Worm (Caenorhabditis elegans) whole organism, late embryonic: ENCODE measurements around the gene K08E7.6.
A peak's percentile ranks its signal among the peaks of the same experiment; 100 is the strongest.

Experiments
- C08G9.2 ChIP-seq: sonication (generic microtip); optimal IDR thresholded peaks from 2 replicates; lab custom pipeline; 2016; ENCODE audit warnings: mild to moderate bottlenecking, missing genetic modification characterization, moderate library complexity, missing compliant biosample characterization
- C38D4.7 ChIP-seq: fragments of 200-800 bp; sonication (Bioruptor generic); optimal IDR thresholded peaks from 2 replicates; lab custom pipeline; 2018; ENCODE audit warnings: mild to moderate bottlenecking, missing genetic modification characterization, moderate library complexity, missing compliant biosample characterization
- F13H6.1 ChIP-seq: sonication (generic microtip); optimal IDR thresholded peaks from 2 replicates; lab custom pipeline; 2016; ENCODE audit warnings: missing genetic modification characterization, missing compliant biosample characterization
- K02D7.2 ChIP-seq: sonication (generic microtip); optimal IDR thresholded peaks from 2 replicates; lab custom pipeline; 2017; ENCODE audit warnings: mild to moderate bottlenecking, missing genetic modification characterization, missing compliant biosample characterization
- K09A11.1 ChIP-seq: sonication (generic microtip); optimal IDR thresholded peaks from 2 replicates; lab custom pipeline; 2017; ENCODE audit warnings: antibody characterized with exemption, mild to moderate bottlenecking, missing genetic modification characterization, missing compliant biosample characterization; ENCODE audit not compliant: insufficient read depth
- T23F11.4 ChIP-seq: fragments of 200-800 bp; sonication (Bioruptor generic); optimal IDR thresholded peaks from 2 replicates; lab custom pipeline; 2018; ENCODE audit warnings: mild to moderate bottlenecking, missing genetic modification characterization, missing compliant biosample characterization
- Y22D7AL.16 ChIP-seq: sonication (generic microtip); optimal IDR thresholded peaks from 2 replicates; lab custom pipeline; 2016; ENCODE audit warnings: missing genetic modification characterization, missing compliant biosample characterization
- ahr-1 ChIP-seq: sonication (generic microtip); optimal IDR thresholded peaks from 2 replicates; lab custom pipeline; 2016; ENCODE audit warnings: missing genetic modification characterization, missing compliant biosample characterization
- ama-1 ChIP-seq: fragments of 150-350 bp; optimal IDR thresholded peaks from 2 replicates; lab custom pipeline; 2014
- ceh-14 ChIP-seq: sonication (generic microtip); optimal IDR thresholded peaks from 2 replicates; lab custom pipeline; 2016; ENCODE audit warnings: missing genotype, missing genetic modification characterization, missing compliant biosample characterization
- ceh-18 ChIP-seq: sonication (generic microtip); optimal IDR thresholded peaks from 2 replicates; lab custom pipeline; 2016; ENCODE audit warnings: missing genetic modification characterization, missing compliant biosample characterization
- ceh-22 ChIP-seq: sonication (generic microtip); optimal IDR thresholded peaks from 2 replicates; lab custom pipeline; 2017; ENCODE audit warnings: missing biosample characterization, missing genetic modification characterization
- ceh-24 ChIP-seq: sonication (generic microtip); optimal IDR thresholded peaks from 2 replicates; lab custom pipeline; 2016; ENCODE audit warnings: mild to moderate bottlenecking, missing genetic modification characterization, missing compliant biosample characterization
- ceh-30 ChIP-seq: fragments of 150-350 bp; optimal IDR thresholded peaks from 2 replicates; lab custom pipeline; 2014; ENCODE audit warnings: missing biosample characterization, missing genetic modification characterization
- ceh-31 ChIP-seq: sonication (generic microtip); optimal IDR thresholded peaks from 2 replicates; lab custom pipeline; 2016; ENCODE audit warnings: missing genetic modification characterization, missing compliant biosample characterization
- ceh-6 ChIP-seq: fragments of 200-800 bp; sonication (Bioruptor generic); optimal IDR thresholded peaks from 2 replicates; lab custom pipeline; 2018; ENCODE audit warnings: mild to moderate bottlenecking, missing genetic modification characterization, missing compliant biosample characterization
- ceh-9 ChIP-seq: sonication (generic microtip); optimal IDR thresholded peaks from 2 replicates; lab custom pipeline; 2016; ENCODE audit warnings: mild to moderate bottlenecking, missing genetic modification characterization, inconsistent platforms, missing compliant biosample characterization
- dve-1 ChIP-seq: sonication (generic microtip); optimal IDR thresholded peaks from 2 replicates; lab custom pipeline; 2017; ENCODE audit warnings: antibody characterized with exemption, mild to moderate bottlenecking, missing genetic modification characterization, missing compliant biosample characterization
- elt-2 ChIP-seq: sonication (generic microtip); optimal IDR thresholded peaks from 2 replicates; lab custom pipeline; 2016; ENCODE audit warnings: missing genetic modification reagents, missing genetic modification characterization, missing compliant biosample characterization
- ets-4 ChIP-seq: sonication (generic microtip); optimal IDR thresholded peaks from 2 replicates; lab custom pipeline; 2016; ENCODE audit warnings: missing genetic modification characterization, missing compliant biosample characterization
- eyg-1 ChIP-seq: sonication (generic microtip); optimal IDR thresholded peaks from 2 replicates; lab custom pipeline; 2016; ENCODE audit warnings: missing genotype, missing genetic modification characterization, missing compliant biosample characterization
- fax-1 ChIP-seq: sonication (generic microtip); optimal IDR thresholded peaks from 2 replicates; lab custom pipeline; 2016; ENCODE audit warnings: missing genotype, missing genetic modification characterization, missing compliant biosample characterization
- fkh-6 ChIP-seq: sonication (generic microtip); optimal IDR thresholded peaks from 2 replicates; lab custom pipeline; 2016; ENCODE audit warnings: missing genetic modification characterization, missing compliant biosample characterization
- gmeb-2 ChIP-seq: sonication (generic microtip); optimal IDR thresholded peaks from 2 replicates; lab custom pipeline; 2016; ENCODE audit warnings: missing genetic modification characterization, inconsistent platforms, missing compliant biosample characterization
- hlh-15 ChIP-seq: sonication (generic microtip); optimal IDR thresholded peaks from 2 replicates; lab custom pipeline; 2016; ENCODE audit warnings: missing genetic modification characterization, missing compliant biosample characterization
- hlh-30 ChIP-seq: sonication (generic microtip); optimal IDR thresholded peaks from 2 replicates; lab custom pipeline; 2017; ENCODE audit warnings: antibody characterized with exemption, missing genetic modification characterization, missing compliant biosample characterization; ENCODE audit not compliant: insufficient read depth
- hlh-6 ChIP-seq: sonication (generic microtip); optimal IDR thresholded peaks from 2 replicates; lab custom pipeline; 2016; ENCODE audit warnings: missing genotype, missing genetic modification characterization, missing compliant biosample characterization
- hlh-8 ChIP-seq: sonication (generic microtip); optimal IDR thresholded peaks from 2 replicates; lab custom pipeline; 2016; ENCODE audit warnings: missing genotype, missing genetic modification characterization, missing compliant biosample characterization
- lim-6 ChIP-seq: sonication (generic microtip); optimal IDR thresholded peaks from 2 replicates; lab custom pipeline; 2016; ENCODE audit warnings: missing genetic modification characterization, missing compliant biosample characterization
- madf-2 ChIP-seq: sonication (generic microtip); optimal IDR thresholded peaks from 2 replicates; lab custom pipeline; 2017; ENCODE audit warnings: missing genetic modification characterization, missing compliant biosample characterization
- mec-3 ChIP-seq: sonication (generic microtip); optimal IDR thresholded peaks from 2 replicates; lab custom pipeline; 2016; ENCODE audit warnings: borderline replicate concordance, missing genetic modification characterization, missing compliant biosample characterization
- nfya-1 ChIP-seq: sonication (generic microtip); optimal IDR thresholded peaks from 2 replicates; lab custom pipeline; 2017; ENCODE audit warnings: missing genetic modification characterization, mild to moderate bottlenecking, missing compliant biosample characterization, antibody characterized with exemption, moderate library complexity
- nhr-11 ChIP-seq: fragments of 150-350 bp; optimal IDR thresholded peaks from 2 replicates; lab custom pipeline; 2014; ENCODE audit warnings: missing biosample characterization, missing genetic modification characterization
- npax-4 ChIP-seq: sonication (generic microtip); optimal IDR thresholded peaks from 2 replicates; lab custom pipeline; 2016; ENCODE audit warnings: missing genetic modification characterization, missing compliant biosample characterization
- pha-2 ChIP-seq: sonication (generic microtip); optimal IDR thresholded peaks from 2 replicates; lab custom pipeline; 2017; ENCODE audit warnings: mild to moderate bottlenecking, missing genetic modification characterization, missing compliant biosample characterization
- pqm-1 ChIP-seq: sonication (generic microtip); optimal IDR thresholded peaks from 2 replicates; lab custom pipeline; 2016; ENCODE audit warnings: missing genetic modification characterization, missing compliant biosample characterization
- pros-1 ChIP-seq: fragments of 150-350 bp; optimal IDR thresholded peaks from 2 replicates; lab custom pipeline; 2014; ENCODE audit warnings: missing biosample characterization, missing genetic modification reagents, missing genetic modification characterization
- sdc-2 ChIP-seq: sonication (generic microtip); optimal IDR thresholded peaks from 2 replicates; lab custom pipeline; 2016; ENCODE audit warnings: missing genotype, missing genetic modification characterization, missing compliant biosample characterization
- sox-4 ChIP-seq: sonication (generic microtip); optimal IDR thresholded peaks from 2 replicates; lab custom pipeline; 2017; ENCODE audit warnings: mild to moderate bottlenecking, missing genetic modification characterization, inconsistent platforms, missing compliant biosample characterization
- tbx-2 ChIP-seq: sonication (generic microtip); optimal IDR thresholded peaks from 2 replicates; lab custom pipeline; 2016; ENCODE audit warnings: missing genetic modification characterization, missing compliant biosample characterization
- ttx-3 ChIP-seq: sonication (generic microtip); optimal IDR thresholded peaks from 2 replicates; lab custom pipeline; 2016; ENCODE audit warnings: missing genetic modification reagents, missing genetic modification characterization, missing compliant biosample characterization
- unc-3 ChIP-seq, 2 experiments: fragments of 200-800 bp in 1 of 2; sonication (Bioruptor generic) in 1 of 2; sonication (generic microtip) in 1 of 2; conservative IDR thresholded peaks in 1 of 2; optimal IDR thresholded peaks in 1 of 2; 2 replicates each; pipeline versions ENCODE4 v1.3.6 to Lab custom; 2016 to 2022; ENCODE audit warnings: missing compliant biosample characterization in 2 of 2, missing genetic modification characterization in 2 of 2, missing genetic modification reagents in 1 of 2
- unc-55 ChIP-seq: sonication (generic microtip); optimal IDR thresholded peaks from 2 replicates; lab custom pipeline; 2017; ENCODE audit warnings: missing biosample characterization, missing genetic modification reagents, missing genetic modification characterization
- unc-86 ChIP-seq: sonication (generic microtip); optimal IDR thresholded peaks from 2 replicates; lab custom pipeline; 2016; ENCODE audit warnings: missing genetic modification characterization, missing compliant biosample characterization
- zip-5 ChIP-seq: sonication (generic microtip); optimal IDR thresholded peaks from 2 replicates; lab custom pipeline; 2016; ENCODE audit warnings: missing genetic modification characterization, missing compliant biosample characterization

K08E7.6 gene

DNA sequence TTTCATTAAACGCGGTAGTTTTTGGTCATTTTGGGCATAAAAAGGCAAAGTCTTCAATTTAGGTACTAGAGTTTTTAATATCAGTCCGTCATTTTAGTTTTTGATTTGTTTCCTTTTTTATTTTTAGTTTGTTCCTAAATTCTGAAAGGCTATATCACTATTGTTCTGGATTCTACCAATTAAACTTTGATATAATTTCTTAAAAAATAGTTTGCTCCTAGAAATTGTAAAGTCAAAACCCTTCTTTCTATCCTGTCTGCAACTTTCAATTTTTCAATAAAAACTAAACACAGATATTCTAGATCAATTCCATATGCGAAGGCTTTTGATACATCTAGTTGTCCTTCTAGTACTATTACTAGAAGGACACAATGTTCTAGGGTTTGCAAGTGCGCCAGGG is 7.9 kb downstream of the K08E7.6 start, which contains the start of gene K08E7.5:
TSS of gene K08E7.5 (plus strand) at position 301 of the 400 bp plus-strand sequence.
- no peak for TF ChIP-seq lim-6 (tag; lab: Kevin White, UChicago)
- no peak for TF ChIP-seq K02D7.2 (tag; lab: Kevin White, UChicago)
- no peak for TF ChIP-seq F13H6.1 (tag; lab: Kevin White, UChicago)
- TF ChIP-seq ttx-3 = no peak
- no peak for TF ChIP-seq eyg-1 (tag; lab: Kevin White, UChicago)
- TF ChIP-seq C08G9.2 (tag; lab: Kevin White, UChicago) = no peak
- no peak for TF ChIP-seq ahr-1 (tag; lab: Kevin White, UChicago)
- TF ChIP-seq unc-55 (GFP tag; lab: Kevin White, UChicago) = no peak
- TF ChIP-seq ceh-9 (tag; lab: Kevin White, UChicago) = no peak
- no peak for TF ChIP-seq tbx-2
- no peak for TF ChIP-seq T23F11.4 (GFP tag; lab: Kevin White, UChicago)
- TF ChIP-seq unc-86 = no peak
- no peak for TF ChIP-seq ceh-22
- no peak for TF ChIP-seq ceh-18 (tag; lab: Kevin White, UChicago)
- no peak for TF ChIP-seq Y22D7AL.16 (tag; lab: Kevin White, UChicago)
- no peak for TF ChIP-seq nhr-11 (tag; lab: Kevin White, UChicago)
- no peak for TF ChIP-seq zip-5 (tag; lab: Kevin White, UChicago)
- TF ChIP-seq, all 69 proteins: peak for 0

DNA sequence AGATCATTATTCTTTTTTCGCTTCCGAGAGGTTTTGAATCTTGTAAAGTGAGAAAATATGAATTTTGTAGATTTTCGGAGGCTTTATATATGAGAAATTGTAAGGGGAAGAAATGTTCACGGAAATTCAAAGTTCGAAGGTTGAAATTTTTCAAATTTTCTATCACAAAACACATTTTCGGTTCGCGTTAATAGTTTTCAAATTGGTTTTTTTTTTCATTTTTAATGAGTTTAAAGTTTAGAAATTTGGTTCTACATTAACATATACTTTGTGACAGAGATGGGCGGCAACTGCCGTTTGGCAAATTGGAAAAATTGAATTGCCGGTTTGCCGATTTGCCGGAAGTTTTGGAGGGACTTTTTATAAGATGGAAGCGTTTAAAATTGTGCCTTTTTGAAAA is 9.9 kb downstream of the K08E7.6 start, which contains the start of gene K08E7.4:
TSS of gene K08E7.4 (minus strand) at position 101 of the 400 bp plus-strand sequence.
- no peak for TF ChIP-seq madf-2

DNA sequence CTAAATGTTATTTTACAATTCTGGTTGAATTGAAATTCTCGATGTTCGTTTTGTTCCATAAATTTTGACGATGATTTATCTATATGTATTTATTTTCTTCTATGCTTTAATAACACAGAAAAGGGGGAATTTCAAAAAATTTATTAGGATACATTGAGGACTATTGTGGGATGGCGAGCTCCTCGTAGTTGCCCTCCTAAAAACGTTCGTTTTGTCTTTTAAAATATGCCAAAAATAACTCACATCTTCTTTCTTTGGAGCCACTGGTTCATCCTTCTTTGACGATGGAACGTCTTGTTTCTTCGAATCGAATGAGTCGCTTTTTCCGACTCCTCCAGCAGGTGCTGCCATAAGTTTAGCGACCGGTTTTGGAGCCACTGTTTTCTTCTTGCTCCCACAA is 10.4 kb downstream of the K08E7.6 start:
- no peak for TF ChIP-seq pqm-1
- TF ChIP-seq elt-2 (tag; lab: Kevin White, UChicago) = no peak
- no peak for TF ChIP-seq ets-4 (tag; lab: Kevin White, UChicago)

DNA sequence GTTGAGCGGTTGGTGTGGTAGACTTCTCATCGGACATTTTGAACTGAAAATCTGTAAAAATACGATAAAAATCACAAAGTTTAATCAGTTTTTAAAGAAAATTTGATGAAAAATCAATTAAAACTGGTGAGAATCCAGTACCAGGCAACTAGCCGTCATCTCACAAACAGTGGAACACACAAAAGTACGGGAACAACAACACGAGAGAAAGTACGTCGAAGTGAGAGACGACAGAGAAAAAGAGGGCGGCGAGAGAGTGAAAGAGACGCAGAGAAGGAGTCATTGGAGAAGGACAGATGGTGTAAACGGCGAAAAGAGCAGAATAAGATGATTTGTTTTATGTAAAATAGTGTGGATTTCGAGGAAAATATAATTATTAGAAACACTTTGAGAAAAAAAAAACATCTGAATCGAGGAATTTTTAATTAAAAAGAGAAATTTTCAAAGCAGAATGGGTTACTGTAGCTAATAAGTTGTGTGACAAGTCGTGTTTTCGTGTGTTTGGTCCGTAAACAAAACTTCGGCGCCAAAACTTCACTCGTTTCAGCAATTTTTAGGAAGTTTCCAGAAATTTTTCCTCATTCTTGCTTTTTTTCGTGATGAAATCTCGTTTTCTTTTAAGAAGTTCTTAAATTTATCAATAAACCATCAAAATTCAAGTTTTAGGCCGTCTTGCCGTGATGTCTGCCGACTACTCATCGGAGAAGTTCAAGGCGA is 13.6 kb downstream of the K08E7.6 start, which contains the start of the genes hsb-1 and let-99:
TSS of gene hsb-1 (minus strand) at position 51 of the 717 bp plus-strand sequence.
TSS of gene let-99 (plus strand) at position 667 of the 717 bp plus-strand sequence.
- TF ChIP-seq dve-1 (tag; lab: Kevin White, UChicago) (no peak), mec-3 (no peak), nfya-1 (peak; percentile 47), hlh-30 (tag; lab: Kevin White, UChicago) (no peak), lim-6 (tag; lab: Kevin White, UChicago) (no peak), hlh-15 (tag; lab: Kevin White, UChicago) (no peak), pha-2 (tag; lab: Kevin White, UChicago) (no peak), ets-4 (tag; lab: Kevin White, UChicago) (no peak), K09A11.1 (no peak), tbx-2 (peak; percentile 1), ceh-9 (tag; lab: Kevin White, UChicago) (no peak), unc-3 (GFP tag; conservative IDR thresholded peaks at IDR 0.05; lab: Robert Waterston, UW) (no peak), unc-3 (tag; optimal IDR thresholded peaks at IDR 0.05; lab: Kevin White, UChicago) (no peak), nhr-11 (tag; lab: Kevin White, UChicago) (no peak), ceh-31 (tag; lab: Kevin White, UChicago) (peak; percentile 34), ttx-3 (no peak), pros-1 (tag; lab: Kevin White, UChicago) (no peak), ahr-1 (tag; lab: Kevin White, UChicago) (no peak), hlh-8 (tag; lab: Kevin White, UChicago) (peak; percentile 5), C38D4.7 (GFP tag; lab: Kevin White, UChicago) (no peak), ceh-22 (no peak), sox-4 (tag; lab: Kevin White, UChicago) (no peak), F13H6.1 (tag; lab: Kevin White, UChicago) (no peak), ceh-14 (tag; lab: Kevin White, UChicago) (no peak), hlh-6 (tag; lab: Kevin White, UChicago) (no peak), fkh-6 (no peak), pqm-1 (no peak), ceh-30 (no peak), ceh-6 (no peak), fax-1 (tag; lab: Kevin White, UChicago) (no peak), ceh-24 (no peak), ama-1 (lab: Kevin White, UChicago) (no peak), npax-4 (tag; lab: Kevin White, UChicago) (no peak), sdc-2 (tag; lab: Kevin White, UChicago) (no peak), gmeb-2 (tag; lab: Kevin White, UChicago) (no peak)
